Fruit fly (Drosophila melanogaster) whole organism, wandering third instar larva: ENCODE results near the gene CG15322.

Experiments
- Abd-B ChIP-seq: fragments of >200 bp; optimal IDR thresholded peaks from 2 replicates; lab custom pipeline; 2017; ENCODE audit warnings: missing biosample characterization, missing genetic modification characterization
- CG32264 ChIP-seq: fragments of 200-800 bp; sonication (Bioruptor generic); optimal IDR thresholded peaks from 2 replicates; lab custom pipeline; 2016; ENCODE audit warnings: missing biosample characterization, missing genetic modification characterization
- CG9705 ChIP-seq: fragments of 200-800 bp; sonication (Bioruptor generic); optimal IDR thresholded peaks from 2 replicates; lab custom pipeline; 2018; ENCODE audit warnings: missing biosample characterization, mild to moderate bottlenecking, missing genetic modification characterization
- CrebA ChIP-seq: fragments of 200-800 bp; sonication (Bioruptor generic); optimal IDR thresholded peaks from 2 replicates; lab custom pipeline; 2016; ENCODE audit warnings: missing biosample characterization, mild to moderate bottlenecking, missing genetic modification characterization, borderline replicate concordance
- Dif ChIP-seq: fragments of 200-275, 200-300 bp; sonication (Bioruptor generic); optimal IDR thresholded peaks from 2 replicates; lab custom pipeline; 2018; ENCODE audit warnings: missing biosample characterization, missing genetic modification characterization; ENCODE audit not compliant: partially characterized antibody
- GATAd ChIP-seq: sonication (Bioruptor generic); optimal IDR thresholded peaks from 2 replicates; lab custom pipeline; 2016; ENCODE audit warnings: missing biosample characterization, missing genetic modification characterization
- HLH106 ChIP-seq: fragments of 200-800 bp; optimal IDR thresholded peaks from 3 replicates; lab custom pipeline; 2019; ENCODE audit warnings: missing biosample characterization, mild to moderate bottlenecking, missing genetic modification characterization, moderate library complexity
- Hnf4 ChIP-seq: fragments of 200-800 bp; sonication (Bioruptor generic); optimal IDR thresholded peaks from 2 replicates; lab custom pipeline; 2016; ENCODE audit warnings: missing biosample characterization, mild to moderate bottlenecking, missing genetic modification characterization
- Hr78 ChIP-seq: fragments of >200 bp; optimal IDR thresholded peaks from 2 replicates; lab custom pipeline; 2017; ENCODE audit warnings: missing biosample characterization, missing genetic modification characterization
- Hr83 ChIP-seq: fragments of 200-300 bp; sonication (Bioruptor generic); optimal IDR thresholded peaks from 2 replicates; lab custom pipeline; 2016; ENCODE audit warnings: missing biosample characterization, mild to moderate bottlenecking, missing genetic modification characterization, moderate library complexity; ENCODE audit not compliant: poor library complexity, severe bottlenecking
- Jra ChIP-seq: sonication (Bioruptor generic); optimal IDR thresholded peaks from 2 replicates; lab custom pipeline; 2016; ENCODE audit warnings: missing biosample characterization, missing genetic modification characterization
- Mio ChIP-seq: sonication (Bioruptor generic); optimal IDR thresholded peaks from 2 replicates; lab custom pipeline; 2016; ENCODE audit warnings: missing biosample characterization, missing genetic modification characterization
- Myc ChIP-seq: fragments of >200 bp; optimal IDR thresholded peaks from 2 replicates; lab custom pipeline; 2017
- N ChIP-seq: fragments of >200 bp; optimal IDR thresholded peaks from 2 replicates; lab custom pipeline; 2018; ENCODE audit warnings: missing biosample characterization, missing external identifiers, missing genetic modification characterization
- OdsH ChIP-seq: fragments of 200-800 bp; sonication (Bioruptor generic); optimal IDR thresholded peaks from 2 replicates; lab custom pipeline; 2016; ENCODE audit warnings: missing biosample characterization, mild to moderate bottlenecking, missing genetic modification characterization
- Rel ChIP-seq, 2 experiments: fragments of 200-800 bp; sonication (Bioruptor generic) in 1 of 2; optimal IDR thresholded peaks; 2 replicates in 1 of 2; 3 replicates in 1 of 2; lab custom pipeline; 2016 to 2019; ENCODE audit warnings: mild to moderate bottlenecking in 2 of 2, missing biosample characterization in 2 of 2, missing genetic modification characterization in 2 of 2, moderate library complexity in 1 of 2
- Sp1 ChIP-seq: fragments of 200-800 bp; sonication (Bioruptor generic); optimal IDR thresholded peaks from 3 replicates; lab custom pipeline; 2019; ENCODE audit warnings: missing biosample characterization, mild to moderate bottlenecking, missing genetic modification characterization, moderate library complexity
- Vsx2 ChIP-seq: fragments of 200-300, 225-300 bp; sonication (Bioruptor generic); optimal IDR thresholded peaks from 2 replicates; lab custom pipeline; 2018; ENCODE audit warnings: missing biosample characterization, missing genetic modification characterization; ENCODE audit not compliant: partially characterized antibody
- br ChIP-seq: fragments of 200-800 bp; sonication (Bioruptor generic); optimal IDR thresholded peaks from 2 replicates; lab custom pipeline; 2016; ENCODE audit warnings: missing biosample characterization, missing genetic modification characterization
- brk ChIP-seq: fragments of 200-800 bp; sonication (Bioruptor generic); optimal IDR thresholded peaks from 2 replicates; lab custom pipeline; 2016; ENCODE audit warnings: missing biosample characterization, mild to moderate bottlenecking, missing genetic modification characterization
- dl ChIP-seq, 2 experiments: fragments of 175-275, 200-275 bp in 1 of 2; fragments of 200-275 bp in 1 of 2; sonication (Bioruptor generic); optimal IDR thresholded peaks; lab custom pipeline; 2018; ENCODE audit warnings: mild to moderate bottlenecking in 2 of 2, missing biosample characterization in 2 of 2, missing genetic modification characterization in 2 of 2, moderate library complexity in 2 of 2; ENCODE audit not compliant: partially characterized antibody in 2 of 2, insufficient read depth in 1 of 2
- dmrt93B ChIP-seq: fragments of 200-800 bp; sonication (Bioruptor generic); optimal IDR thresholded peaks from 2 replicates; lab custom pipeline; 2018; ENCODE audit warnings: missing biosample characterization, mild to moderate bottlenecking, missing genetic modification characterization
- dsf ChIP-seq: sonication (Bioruptor generic); optimal IDR thresholded peaks from 2 replicates; lab custom pipeline; 2016; ENCODE audit warnings: missing biosample characterization, missing genetic modification characterization, borderline replicate concordance
- ey ChIP-seq: fragments of 200-800 bp; sonication (Bioruptor generic); optimal IDR thresholded peaks from 2 replicates; lab custom pipeline; 2016; ENCODE audit warnings: missing biosample characterization, missing genetic modification characterization
- foxo ChIP-seq, 2 experiments: fragments of 200-800 bp; sonication (Bioruptor generic); optimal IDR thresholded peaks; 2 replicates in 1 of 2; 3 replicates in 1 of 2; lab custom pipeline; 2016 to 2017; ENCODE audit warnings: missing biosample characterization in 2 of 2, missing genetic modification characterization in 2 of 2
- fru ChIP-seq: fragments of 200-800 bp; sonication (Bioruptor generic); optimal IDR thresholded peaks from 3 replicates; lab custom pipeline; 2016; ENCODE audit warnings: missing biosample characterization, mild to moderate bottlenecking, missing genetic modification characterization
- h ChIP-seq: fragments of 200-800 bp; sonication (Bioruptor generic); optimal IDR thresholded peaks from 3 replicates; lab custom pipeline; 2016; ENCODE audit warnings: missing biosample characterization, mild to moderate bottlenecking, missing genetic modification characterization
- lola ChIP-seq: fragments of >200 bp; optimal IDR thresholded peaks from 2 replicates; lab custom pipeline; 2017; ENCODE audit warnings: missing biosample characterization, missing genetic modification characterization
- pan ChIP-seq: fragments of >200 bp; optimal IDR thresholded peaks from 2 replicates; lab custom pipeline; 2017
- psq ChIP-seq: fragments of 200-800 bp; sonication (Bioruptor generic); optimal IDR thresholded peaks from 3 replicates; lab custom pipeline; 2017; ENCODE audit warnings: missing biosample characterization, mild to moderate bottlenecking, missing genetic modification characterization, moderate library complexity
- sage ChIP-seq: fragments of 200-800 bp; sonication (Bioruptor generic); optimal IDR thresholded peaks from 2 replicates; lab custom pipeline; 2016; ENCODE audit warnings: missing biosample characterization, mild to moderate bottlenecking, missing genetic modification characterization
- sv ChIP-seq: fragments of 200-800 bp; sonication (Bioruptor generic); optimal IDR thresholded peaks from 3 replicates; lab custom pipeline; 2016; ENCODE audit warnings: missing biosample characterization, missing genetic modification characterization
- tai ChIP-seq: sonication (Bioruptor generic); optimal IDR thresholded peaks from 2 replicates; lab custom pipeline; 2016; ENCODE audit warnings: missing biosample characterization, missing genetic modification characterization
- usp ChIP-seq: fragments of >200 bp; optimal IDR thresholded peaks from 2 replicates; lab custom pipeline; 2017; ENCODE audit warnings: missing biosample characterization, missing genetic modification characterization
- woc ChIP-seq: sonication (Bioruptor generic); optimal IDR thresholded peaks from 2 replicates; lab custom pipeline; 2016; ENCODE audit warnings: missing biosample characterization, mild to moderate bottlenecking, missing genetic modification characterization

CG15322 gene

dm6 chrX:20165773-20166412 lies 32.5 kb downstream of the CG15322 start, which contains the start of gene Phf7:
Gene Phf7, minus strand, starts transcription at chrX:20165830.
- TF ChIP-seq woc (GFP tag; lab: Kevin White, UChicago), result peak; percentile 50
- no peak for TF ChIP-seq Myc (lab: Kevin White, UChicago)
- no peak for TF ChIP-seq Rel (GFP tag; optimal IDR thresholded peaks at IDR 0.05; lab: Kevin White, UChicago)
- peak; percentile 2 for TF ChIP-seq Rel (tag; optimal IDR thresholded peaks at IDR 0.05; lab: Kevin White, UChicago)
- peak; percentile 23 for TF ChIP-seq Hnf4
- TF ChIP-seq Mio (GFP tag; lab: Kevin White, UChicago), result no peak
- TF ChIP-seq lola, result no peak
- no peak for TF ChIP-seq CG32264 (GFP tag; lab: Kevin White, UChicago)

DNA sequence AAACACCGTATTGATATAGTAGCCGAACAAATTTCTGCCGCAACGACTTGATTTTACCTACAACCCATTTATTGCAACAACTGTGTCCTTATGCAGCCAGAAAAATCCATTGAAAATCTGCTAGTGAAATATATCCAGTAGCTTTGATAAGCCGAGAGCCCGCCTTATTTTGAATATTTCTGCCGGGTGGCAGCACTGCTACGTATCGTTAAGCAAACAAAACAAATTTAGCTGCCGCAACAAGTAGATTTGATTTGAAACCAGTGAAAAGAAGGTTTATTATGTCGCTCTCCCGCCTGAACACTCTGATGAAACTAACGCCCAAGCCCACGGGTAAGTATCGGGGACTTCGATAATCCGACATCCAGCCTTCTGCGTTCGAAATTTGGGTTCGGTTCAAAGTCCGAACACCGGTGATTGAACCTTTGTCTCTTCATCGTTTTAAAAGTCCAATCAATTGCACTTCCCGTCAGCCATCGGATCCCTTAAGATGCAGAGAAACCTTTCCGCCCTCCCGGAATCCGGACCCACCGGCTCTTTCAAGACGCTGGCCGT lies 33.2 kb downstream of the CG15322 start, which contains the start of gene CG9577:
TSS of gene CG9577 (plus strand) at position 190 of the 555 bp plus-strand sequence.
- TF ChIP-seq Hr83 (GFP tag; lab: Kevin White, UChicago), result no peak
- TF ChIP-seq Vsx2 (GFP tag; lab: Kevin White, UChicago), result no peak
- no peak for TF ChIP-seq dmrt93B (GFP tag; lab: Kevin White, UChicago)
- no peak for TF ChIP-seq sv (GFP tag; lab: Kevin White, UChicago)
- TF ChIP-seq foxo (GFP tag; optimal IDR thresholded peaks at IDR 0.05; lab: Kevin White, UChicago), result no peak
- TF ChIP-seq fru (GFP tag; lab: Kevin White, UChicago), result no peak
- no peak for TF ChIP-seq Rel (GFP tag; optimal IDR thresholded peaks at IDR 0.05; lab: Kevin White, UChicago)
- peak; percentile 18 for TF ChIP-seq Rel (tag; optimal IDR thresholded peaks at IDR 0.05; lab: Kevin White, UChicago)
- TF ChIP-seq h (GFP tag; lab: Kevin White, UChicago), result no peak
- no peak for TF ChIP-seq brk (GFP tag; lab: Kevin White, UChicago)
- no peak for TF ChIP-seq dsf
- TF ChIP-seq Jra, result no peak
- no peak for TF ChIP-seq usp (GFP tag; lab: Kevin White, UChicago)
- TF ChIP-seq Abd-B (GFP tag; lab: Kevin White, UChicago), result no peak
- peak; percentile 23 for TF ChIP-seq Sp1 (GFP tag; lab: Kevin White, UChicago)
- TF ChIP-seq N (GFP tag; lab: Kevin White, UChicago), result no peak
- TF ChIP-seq Hnf4, result peak; percentile 87
- TF ChIP-seq GATAd (GFP tag; lab: Kevin White, UChicago), result peak; percentile 83
- no peak for TF ChIP-seq dl (GFP tag; optimal IDR thresholded peaks at IDR 0.05; lab: Kevin White, UChicago; ENCODE audit: insufficient read depth in 1 of 2, partially characterized antibody in 2 of 2)

DNA sequence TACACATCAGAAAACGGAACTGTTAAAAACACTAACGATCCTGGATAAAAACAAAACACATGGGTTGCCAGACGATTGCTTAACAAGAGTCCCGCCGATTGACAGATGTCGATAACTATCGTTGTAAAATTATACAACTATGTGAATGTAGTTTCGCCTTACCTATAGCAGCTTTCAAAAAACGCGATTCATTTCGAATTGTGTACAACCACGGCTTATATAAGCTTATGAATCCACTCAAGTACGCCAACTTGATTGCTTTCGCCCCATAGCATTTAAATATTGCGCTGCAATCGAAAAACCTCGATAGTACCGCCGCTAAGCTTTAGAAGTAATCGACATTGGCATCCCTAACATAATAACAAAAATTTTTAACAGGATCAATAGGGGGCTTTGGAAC lies 36.5 kb downstream of the CG15322 start, which contains the start of the genes CG9581 and CG9578:
TSS of gene CG9581 (minus strand) at position 84 of the 400 bp plus-strand sequence.
TSS of gene CG9578 (plus strand) at position 325 of the 400 bp plus-strand sequence.
- TF ChIP-seq Rel (GFP tag; optimal IDR thresholded peaks at IDR 0.05; lab: Kevin White, UChicago), result no peak
- TF ChIP-seq Rel (tag; optimal IDR thresholded peaks at IDR 0.05; lab: Kevin White, UChicago), result peak; percentile 13
- TF ChIP-seq Jra, result peak; percentile 4
- TF ChIP-seq Myc (lab: Kevin White, UChicago), result no peak
- TF ChIP-seq Dif (GFP tag; lab: Kevin White, UChicago), result no peak
- TF ChIP-seq woc (GFP tag; lab: Kevin White, UChicago), result peak; percentile 16
- TF ChIP-seq CG9705 (GFP tag; lab: Kevin White, UChicago), result peak; percentile 26
- TF ChIP-seq h (GFP tag; lab: Kevin White, UChicago), result peak; percentile 21
- TF ChIP-seq HLH106, result peak; percentile 55
- peak; percentile 45 for TF ChIP-seq Hnf4
- TF ChIP-seq, all 38 proteins: peak for 7

DNA sequence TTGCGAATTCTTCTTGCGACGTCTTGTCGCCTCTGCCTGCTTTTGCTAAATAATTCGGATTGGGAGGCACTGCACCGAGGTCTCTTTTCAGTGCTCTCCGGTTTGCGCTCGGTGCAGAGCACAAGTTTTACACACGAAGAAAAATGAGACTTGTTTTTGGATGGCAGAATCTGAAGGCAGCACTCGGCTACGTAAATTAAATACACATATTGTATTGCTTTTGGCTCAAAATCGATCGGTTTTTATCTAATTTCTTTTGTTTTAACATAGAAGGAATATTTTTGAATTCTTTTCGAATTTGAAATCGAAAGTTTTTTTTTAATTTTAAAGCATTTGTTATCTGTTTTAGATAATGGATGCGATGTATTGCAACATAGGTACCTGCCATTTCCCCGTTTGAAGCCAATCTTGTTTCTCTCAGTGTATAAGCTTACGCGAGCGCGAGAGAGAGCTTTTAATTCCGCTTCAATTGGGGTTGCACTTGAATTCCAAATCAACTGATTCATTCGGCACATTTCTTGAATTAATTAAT lies 40.2 kb downstream of the CG15322 start, which contains the start of gene AnxB10:
TSS of gene AnxB10 (minus strand) at position 51 of the 532 bp plus-strand sequence.
- TF ChIP-seq CG32264 (GFP tag; lab: Kevin White, UChicago) (peak; percentile 70), Jra (peak; percentile 72), Hr78 (no peak), Rel (GFP tag; optimal IDR thresholded peaks at IDR 0.05; lab: Kevin White, UChicago) (peak; percentile 16), Rel (tag; optimal IDR thresholded peaks at IDR 0.05; lab: Kevin White, UChicago) (peak; percentile 57), Vsx2 (GFP tag; lab: Kevin White, UChicago) (no peak), pan (no peak), Myc (lab: Kevin White, UChicago) (no peak), CG9705 (GFP tag; lab: Kevin White, UChicago) (peak; percentile 85), woc (GFP tag; lab: Kevin White, UChicago) (peak; percentile 86), foxo (GFP tag; optimal IDR thresholded peaks at IDR 0.05; lab: Kevin White, UChicago) (peak; percentile 46 to 91), h (GFP tag; lab: Kevin White, UChicago) (peak; percentile 92), Abd-B (GFP tag; lab: Kevin White, UChicago) (no peak), ey (GFP tag; lab: Kevin White, UChicago) (peak; percentile 93), usp (GFP tag; lab: Kevin White, UChicago) (no peak), dsf (peak; percentile 15), br (GFP tag; lab: Kevin White, UChicago) (peak; percentile 91), dmrt93B (GFP tag; lab: Kevin White, UChicago) (peak; percentile 92), psq (GFP tag; lab: Kevin White, UChicago) (peak; percentile 82), sage (GFP tag; lab: Kevin White, UChicago) (peak; percentile 81), OdsH (peak; percentile 90), Sp1 (GFP tag; lab: Kevin White, UChicago) (peak; percentile 92), CrebA (GFP tag; lab: Kevin White, UChicago) (no peak), GATAd (GFP tag; lab: Kevin White, UChicago) (peak; percentile 6), sv (GFP tag; lab: Kevin White, UChicago) (peak; percentile 15), fru (GFP tag; lab: Kevin White, UChicago) (peak; percentile 93), dl (GFP tag; optimal IDR thresholded peaks at IDR 0.05; lab: Kevin White, UChicago; ENCODE audit: insufficient read depth in 1 of 2, partially characterized antibody in 2 of 2) (no peak), Dif (GFP tag; lab: Kevin White, UChicago) (peak; percentile 37), Mio (GFP tag; lab: Kevin White, UChicago) (peak; percentile 40), tai (no peak), Hr83 (GFP tag; lab: Kevin White, UChicago) (no peak)
